Fruit fly (Drosophila melanogaster) whole organism, wandering third instar larva: ENCODE data around the gene CG13659.

Experiments
- CG32264 ChIP-seq: fragments of 200-800 bp; sonication (Bioruptor generic); optimal IDR thresholded peaks from 2 replicates; lab custom pipeline; 2016; ENCODE audit warnings: missing biosample characterization, missing genetic modification characterization
- CG9705 ChIP-seq: fragments of 200-800 bp; sonication (Bioruptor generic); optimal IDR thresholded peaks from 2 replicates; lab custom pipeline; 2018; ENCODE audit warnings: missing biosample characterization, mild to moderate bottlenecking, missing genetic modification characterization
- CrebA ChIP-seq: fragments of 200-800 bp; sonication (Bioruptor generic); optimal IDR thresholded peaks from 2 replicates; lab custom pipeline; 2016; ENCODE audit warnings: missing biosample characterization, mild to moderate bottlenecking, missing genetic modification characterization, borderline replicate concordance
- Dif ChIP-seq: fragments of 200-275, 200-300 bp; sonication (Bioruptor generic); optimal IDR thresholded peaks from 2 replicates; lab custom pipeline; 2018; ENCODE audit warnings: missing biosample characterization, missing genetic modification characterization; ENCODE audit not compliant: partially characterized antibody
- GATAd ChIP-seq: sonication (Bioruptor generic); optimal IDR thresholded peaks from 2 replicates; lab custom pipeline; 2016; ENCODE audit warnings: missing biosample characterization, missing genetic modification characterization
- Hnf4 ChIP-seq: fragments of 200-800 bp; sonication (Bioruptor generic); optimal IDR thresholded peaks from 2 replicates; lab custom pipeline; 2016; ENCODE audit warnings: missing biosample characterization, mild to moderate bottlenecking, missing genetic modification characterization
- Hr83 ChIP-seq: fragments of 200-300 bp; sonication (Bioruptor generic); optimal IDR thresholded peaks from 2 replicates; lab custom pipeline; 2016; ENCODE audit warnings: missing biosample characterization, mild to moderate bottlenecking, missing genetic modification characterization, moderate library complexity; ENCODE audit not compliant: poor library complexity, severe bottlenecking
- Jra ChIP-seq: sonication (Bioruptor generic); optimal IDR thresholded peaks from 2 replicates; lab custom pipeline; 2016; ENCODE audit warnings: missing biosample characterization, missing genetic modification characterization
- Mio ChIP-seq: sonication (Bioruptor generic); optimal IDR thresholded peaks from 2 replicates; lab custom pipeline; 2016; ENCODE audit warnings: missing biosample characterization, missing genetic modification characterization
- N ChIP-seq: fragments of >200 bp; optimal IDR thresholded peaks from 2 replicates; lab custom pipeline; 2018; ENCODE audit warnings: missing biosample characterization, missing external identifiers, missing genetic modification characterization
- Rel ChIP-seq, 2 experiments: fragments of 200-800 bp; sonication (Bioruptor generic) in 1 of 2; optimal IDR thresholded peaks; 2 replicates in 1 of 2; 3 replicates in 1 of 2; lab custom pipeline; 2016 to 2019; ENCODE audit warnings: mild to moderate bottlenecking in 2 of 2, missing biosample characterization in 2 of 2, missing genetic modification characterization in 2 of 2, moderate library complexity in 1 of 2
- Vsx2 ChIP-seq: fragments of 200-300, 225-300 bp; sonication (Bioruptor generic); optimal IDR thresholded peaks from 2 replicates; lab custom pipeline; 2018; ENCODE audit warnings: missing biosample characterization, missing genetic modification characterization; ENCODE audit not compliant: partially characterized antibody
- brk ChIP-seq: fragments of 200-800 bp; sonication (Bioruptor generic); optimal IDR thresholded peaks from 2 replicates; lab custom pipeline; 2016; ENCODE audit warnings: missing biosample characterization, mild to moderate bottlenecking, missing genetic modification characterization
- dl ChIP-seq, 2 experiments: fragments of 175-275, 200-275 bp in 1 of 2; fragments of 200-275 bp in 1 of 2; sonication (Bioruptor generic); optimal IDR thresholded peaks; lab custom pipeline; 2018; ENCODE audit warnings: mild to moderate bottlenecking in 2 of 2, missing biosample characterization in 2 of 2, missing genetic modification characterization in 2 of 2, moderate library complexity in 2 of 2; ENCODE audit not compliant: partially characterized antibody in 2 of 2, insufficient read depth in 1 of 2
- dsf ChIP-seq: sonication (Bioruptor generic); optimal IDR thresholded peaks from 2 replicates; lab custom pipeline; 2016; ENCODE audit warnings: missing biosample characterization, missing genetic modification characterization, borderline replicate concordance
- ey ChIP-seq: fragments of 200-800 bp; sonication (Bioruptor generic); optimal IDR thresholded peaks from 2 replicates; lab custom pipeline; 2016; ENCODE audit warnings: missing biosample characterization, missing genetic modification characterization
- foxo ChIP-seq, 2 experiments: fragments of 200-800 bp; sonication (Bioruptor generic); optimal IDR thresholded peaks; 2 replicates in 1 of 2; 3 replicates in 1 of 2; lab custom pipeline; 2016 to 2017; ENCODE audit warnings: missing biosample characterization in 2 of 2, missing genetic modification characterization in 2 of 2
- fru ChIP-seq: fragments of 200-800 bp; sonication (Bioruptor generic); optimal IDR thresholded peaks from 3 replicates; lab custom pipeline; 2016; ENCODE audit warnings: missing biosample characterization, mild to moderate bottlenecking, missing genetic modification characterization
- jim ChIP-seq: fragments of 175-275, 200-325 bp; sonication (Bioruptor generic); optimal IDR thresholded peaks from 2 replicates; lab custom pipeline; 2016; ENCODE audit warnings: missing biosample characterization, mild to moderate bottlenecking, missing genetic modification characterization
- lola ChIP-seq: fragments of >200 bp; optimal IDR thresholded peaks from 2 replicates; lab custom pipeline; 2017; ENCODE audit warnings: missing biosample characterization, missing genetic modification characterization
- pan ChIP-seq: fragments of >200 bp; optimal IDR thresholded peaks from 2 replicates; lab custom pipeline; 2017
- psq ChIP-seq: fragments of 200-800 bp; sonication (Bioruptor generic); optimal IDR thresholded peaks from 3 replicates; lab custom pipeline; 2017; ENCODE audit warnings: missing biosample characterization, mild to moderate bottlenecking, missing genetic modification characterization, moderate library complexity
- sage ChIP-seq: fragments of 200-800 bp; sonication (Bioruptor generic); optimal IDR thresholded peaks from 2 replicates; lab custom pipeline; 2016; ENCODE audit warnings: missing biosample characterization, mild to moderate bottlenecking, missing genetic modification characterization
- sv ChIP-seq: fragments of 200-800 bp; sonication (Bioruptor generic); optimal IDR thresholded peaks from 3 replicates; lab custom pipeline; 2016; ENCODE audit warnings: missing biosample characterization, missing genetic modification characterization
- tai ChIP-seq: sonication (Bioruptor generic); optimal IDR thresholded peaks from 2 replicates; lab custom pipeline; 2016; ENCODE audit warnings: missing biosample characterization, missing genetic modification characterization
- usp ChIP-seq: fragments of >200 bp; optimal IDR thresholded peaks from 2 replicates; lab custom pipeline; 2017; ENCODE audit warnings: missing biosample characterization, missing genetic modification characterization

The CG13659 gene

dm6 chr3R:25297678-25298077 lies 3.0 kb upstream of the CG13659 start, which contains the start of gene CG31097:
CG31097 (minus strand) TSS chr3R:25297778.
- TF ChIP-seq CG32264 (GFP tag; lab: Kevin White, UChicago) (no peak), sv (GFP tag; lab: Kevin White, UChicago) (no peak), Hr83 (no peak), usp (GFP tag; lab: Kevin White, UChicago) (no peak), tai (no peak), foxo (GFP tag; optimal IDR thresholded peaks at IDR 0.05; lab: Kevin White, UChicago) (no peak), ey (GFP tag; lab: Kevin White, UChicago) (no peak), jim (GFP tag; lab: Kevin White, UChicago) (no peak), dl (GFP tag; optimal IDR thresholded peaks at IDR 0.05; lab: Kevin White, UChicago; ENCODE audit: insufficient read depth in 1 of 2, partially characterized antibody in 2 of 2) (no peak), dsf (GFP tag; lab: Kevin White, UChicago) (no peak), psq (GFP tag; lab: Kevin White, UChicago) (no peak), CG9705 (GFP tag; lab: Kevin White, UChicago) (no peak)

- TF ChIP-seq lola (no peak), Vsx2 (GFP tag; lab: Kevin White, UChicago) (no peak), Jra (GFP tag; lab: Kevin White, UChicago) (no peak), GATAd (no peak), dl (GFP tag; optimal IDR thresholded peaks at IDR 0.05; lab: Kevin White, UChicago; ENCODE audit: insufficient read depth in 1 of 2, partially characterized antibody in 2 of 2) (no peak), foxo (GFP tag; optimal IDR thresholded peaks at IDR 0.05; lab: Kevin White, UChicago) (no peak), usp (GFP tag; lab: Kevin White, UChicago) (no peak)
These were observed 1.2 kb upstream of the CG13659 start, which contains the start of gene CG31288 for dm6 chr3R:25299507-25299964. CG31288 (minus strand) TSS chr3R:25299557.

dm6 chr3R:25302239-25302638 lies 1.5 kb downstream of the CG13659 start, which contains the start of gene CG31370:
CG31370 (plus strand) TSS chr3R:25302464.
- TF ChIP-seq Jra (GFP tag; lab: Kevin White, UChicago) (no peak), Mio (no peak), CrebA (no peak), Rel (GFP tag; optimal IDR thresholded peaks at IDR 0.05; lab: Kevin White, UChicago) (no peak), Rel (tag; optimal IDR thresholded peaks at IDR 0.05; lab: Kevin White, UChicago) (no peak), brk (GFP tag; lab: Kevin White, UChicago) (peak; percentile 57)
- TF ChIP-seq, all 38 proteins: peak for 1

- TF ChIP-seq N (no peak), CrebA (peak; percentile 17), Hr83 (no peak), sage (GFP tag; lab: Kevin White, UChicago) (peak; percentile 26), pan (lab: Kevin White, UChicago) (no peak), Hnf4 (GFP tag; lab: Kevin White, UChicago) (no peak), dsf (GFP tag; lab: Kevin White, UChicago) (no peak), fru (GFP tag; lab: Kevin White, UChicago) (no peak), Dif (GFP tag; lab: Kevin White, UChicago) (no peak), foxo (GFP tag; optimal IDR thresholded peaks at IDR 0.05; lab: Kevin White, UChicago) (no peak), Mio (no peak), Rel (GFP tag; optimal IDR thresholded peaks at IDR 0.05; lab: Kevin White, UChicago) (no peak), Rel (tag; optimal IDR thresholded peaks at IDR 0.05; lab: Kevin White, UChicago) (peak; percentile 99), brk (GFP tag; lab: Kevin White, UChicago) (peak; percentile 17), lola (no peak)
These were observed 3.3 kb downstream of the CG13659 start, which contains the start of gene CG31436 for dm6 chr3R:25303857-25304440. CG31436 (plus strand) TSS chr3R:25304137.

dm6 chr3R:25305822-25306544 lies 5.3 kb downstream of the CG13659 start:
- TF ChIP-seq Rel (GFP tag; optimal IDR thresholded peaks at IDR 0.05; lab: Kevin White, UChicago) (no peak), Rel (tag; optimal IDR thresholded peaks at IDR 0.05; lab: Kevin White, UChicago) (peak; percentile 1), usp (GFP tag; lab: Kevin White, UChicago) (no peak)
- TF ChIP-seq, all 38 proteins: peak for 1
